Worm (Caenorhabditis elegans) whole organism, young adult: Measurements from ENCODE around the gene Y105C5A.9.
"Not testable (repeated sequence)": the region's sequence is repeated elsewhere in the genome, so short reads cannot be mapped to it uniquely, and the experiment has no call there.

ENCODE experiments used
- F37B4.10 ChIP-seq: fragments of 200-800 bp; sonication (Bioruptor generic); IDR thresholded peaks from 2 replicates; pipeline ENCODE4 v1.3.6; 2022; ENCODE audit warnings: missing genetic modification characterization, missing compliant biosample characterization
- F39B2.1 ChIP-seq: fragments of 200-800 bp; sonication (Bioruptor generic); IDR thresholded peaks from 2 replicates; pipeline ENCODE4 v1.3.6; 2022; ENCODE audit warnings: missing genetic modification reagents, missing genetic modification characterization, missing compliant biosample characterization
- ama-1 ChIP-seq, 3 experiments: fragments of 150-350 bp in 1 of 3; sonication (generic microtip) in 2 of 3; optimal IDR thresholded peaks; 2 replicates each; lab custom pipeline; 2014 to 2018; ENCODE audit warnings: missing biosample characterization in 2 of 3, missing genetic modification characterization in 2 of 3, missing genetic modification reagents in 2 of 3
- bed-1 ChIP-seq: fragments of 200-800 bp; sonication (Bioruptor generic); IDR thresholded peaks from 2 replicates; pipeline ENCODE4 v1.3.6; 2022; ENCODE audit warnings: missing genetic modification reagents, missing genetic modification characterization, missing compliant biosample characterization
- hmg-20 ChIP-seq: fragments of 200-800 bp; sonication (Bioruptor generic); IDR thresholded peaks from 2 replicates; pipeline ENCODE4 v1.3.6; 2022; ENCODE audit warnings: missing genetic modification reagents, missing genetic modification characterization, missing compliant biosample characterization
- nfya-1 ChIP-seq: sonication (generic microtip); optimal IDR thresholded peaks from 2 replicates; lab custom pipeline; 2017; ENCODE audit warnings: antibody characterized with exemption, missing compliant biosample characterization, missing genetic modification characterization, borderline replicate concordance; ENCODE audit not compliant: insufficient read depth
- nfya-2 ChIP-seq: fragments of 200-800 bp; sonication (Bioruptor generic); IDR thresholded peaks from 2 replicates; pipeline ENCODE4 v1.3.6; 2022; ENCODE audit warnings: missing genetic modification reagents, missing genetic modification characterization, missing compliant biosample characterization
- snpc-4 ChIP-seq, 5 experiments: fragments of 150-350 bp in 1 of 5; sonication (generic microtip) in 4 of 5; optimal IDR thresholded peaks; 2 replicates each; lab custom pipeline; 2014 to 2018; ENCODE audit warnings: missing genetic modification characterization in 5 of 5, missing biosample characterization in 3 of 5, antibody characterized with exemption in 2 of 5, mild to moderate bottlenecking in 2 of 5, missing compliant biosample characterization in 2 of 5, missing genotype in 2 of 5, moderate library complexity in 2 of 5, missing genetic modification reagents in 1 of 5
- tlf-1 ChIP-seq: fragments of 200-800 bp; sonication (Bioruptor generic); optimal IDR thresholded peaks from 2 replicates; lab custom pipeline; 2018; ENCODE audit warnings: mild to moderate bottlenecking, missing genetic modification characterization, missing compliant biosample characterization
- unc-130 ChIP-seq: sonication (generic microtip); optimal IDR thresholded peaks from 2 replicates; lab custom pipeline; 2016; ENCODE audit warnings: missing genetic modification reagents, missing genetic modification characterization, missing compliant biosample characterization
- ztf-22 ChIP-seq: fragments of 200-800 bp; sonication (Bioruptor generic); optimal IDR thresholded peaks from 2 replicates; lab custom pipeline; 2018; ENCODE audit warnings: mild to moderate bottlenecking, missing genetic modification characterization, moderate library complexity, missing compliant biosample characterization

DNA sequence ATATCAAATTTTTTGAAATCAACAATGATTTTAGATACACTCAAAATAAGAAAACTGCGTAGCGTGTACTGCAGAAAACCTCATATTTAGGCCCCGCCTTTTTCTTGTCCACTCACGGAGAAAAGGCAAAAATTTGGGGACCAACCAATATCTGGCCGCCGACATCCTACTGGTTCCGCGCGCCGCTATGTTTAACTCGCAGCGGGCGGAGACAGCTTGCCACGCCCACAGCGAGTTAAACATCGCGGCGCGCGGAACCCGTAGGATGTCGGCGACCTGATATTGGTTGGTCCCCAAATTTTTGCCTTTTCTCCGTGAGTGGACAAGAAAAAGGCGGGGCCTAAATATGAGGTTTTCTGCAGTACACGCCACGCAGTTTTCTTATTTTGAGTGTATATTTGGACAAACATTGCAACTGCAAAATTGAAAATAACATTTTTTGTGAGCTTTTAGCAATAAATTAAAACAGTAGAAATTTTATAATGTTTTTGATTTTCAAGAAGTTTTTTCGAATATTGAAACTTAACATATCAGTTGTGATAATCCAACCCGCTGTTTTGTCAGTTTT is 21.4 kb upstream of the Y105C5A.9 start:
- TF ChIP-seq nfya-2; nfya-1; tlf-1 (GFP tag; lab: Kevin White, UChicago); bed-1 (GFP tag; lab: Robert Waterston, UW); hmg-20 (GFP tag; lab: Robert Waterston, UW); ama-1 (optimal IDR thresholded peaks at IDR 0.05; lab: Kevin White, UChicago); ama-1 (GFP tag; optimal IDR thresholded peaks at IDR 0.05; lab: Kevin White, UChicago); F37B4.10 (GFP tag; lab: Robert Waterston, UW); ztf-22 (GFP tag; lab: Kevin White, UChicago); unc-130 (GFP tag; lab: Kevin White, UChicago); F39B2.1 (GFP tag; lab: Robert Waterston, UW): not testable (repeated sequence)
- TF ChIP-seq snpc-4 (GFP tag; optimal IDR thresholded peaks at IDR 0.05; lab: Kevin White, UChicago): peak; percentile 66
- peak; percentile 58 to 96 (median 72) for TF ChIP-seq snpc-4 (tag; optimal IDR thresholded peaks at IDR 0.05; lab: Kevin White, UChicago)
